Fruit fly (Drosophila melanogaster) whole organism, prepupa: ENCODE measurements around the gene CG42512.
A peak's percentile ranks its signal among the peaks of the same experiment; 100 is the strongest.

Experiments
- Blimp-1 ChIP-seq: fragments of 200-800 bp; sonication (Bioruptor generic); optimal IDR thresholded peaks from 3 replicates; lab custom pipeline; 2017; ENCODE audit warnings: missing biosample characterization, missing genetic modification characterization, mild to moderate bottlenecking, moderate library complexity, missing genetic modification reagents
- CG10631 ChIP-seq: fragments of 200-800 bp; sonication (Bioruptor generic); optimal IDR thresholded peaks from 2 replicates; lab custom pipeline; 2016; ENCODE audit warnings: missing biosample characterization, missing genetic modification characterization
- CG11902 ChIP-seq: fragments of 200-800 bp; sonication (Bioruptor generic); optimal IDR thresholded peaks from 3 replicates; lab custom pipeline; 2016; ENCODE audit warnings: missing biosample characterization, missing genetic modification characterization
- CG15336 ChIP-seq: fragments of 200-800 bp; sonication (Bioruptor generic); IDR thresholded peaks from 2 replicates; pipeline ENCODE4 v1.3.6; 2022; ENCODE audit warnings: missing biosample characterization, missing genetic modification characterization
- CG16779 ChIP-seq: fragments of 200-800 bp; sonication (Bioruptor generic); optimal IDR thresholded peaks from 3 replicates; lab custom pipeline; 2017; ENCODE audit warnings: missing biosample characterization, mild to moderate bottlenecking, missing genetic modification characterization
- CG31627 ChIP-seq: fragments of 200-800 bp; sonication (Bioruptor generic); optimal IDR thresholded peaks from 3 replicates; lab custom pipeline; 2016; ENCODE audit warnings: missing biosample characterization, missing genetic modification characterization
- CG32006 ChIP-seq: fragments of 200-800 bp; sonication (Bioruptor generic); optimal IDR thresholded peaks from 3 replicates; lab custom pipeline; 2017; ENCODE audit warnings: missing biosample characterization, mild to moderate bottlenecking, missing genetic modification characterization
- CG34406 ChIP-seq: fragments of 200-800 bp; sonication (Bioruptor generic); optimal IDR thresholded peaks from 3 replicates; lab custom pipeline; 2016; ENCODE audit warnings: missing biosample characterization, missing genetic modification characterization
- CG4318 ChIP-seq: fragments of 200-800 bp; sonication (Bioruptor generic); optimal IDR thresholded peaks from 3 replicates; lab custom pipeline; 2017; ENCODE audit warnings: missing biosample characterization, mild to moderate bottlenecking, missing genetic modification characterization
- CG6276 ChIP-seq: fragments of 200-800 bp; sonication (Bioruptor generic); optimal IDR thresholded peaks from 2 replicates; lab custom pipeline; 2017; ENCODE audit warnings: missing biosample characterization, mild to moderate bottlenecking, missing genetic modification characterization
- CG6792 ChIP-seq: fragments of 200-800 bp; sonication (Bioruptor generic); optimal IDR thresholded peaks from 3 replicates; lab custom pipeline; 2016; ENCODE audit warnings: missing biosample characterization, missing genetic modification characterization
- CG6854 ChIP-seq: fragments of 200-800 bp; sonication (Bioruptor generic); optimal IDR thresholded peaks from 2 replicates; lab custom pipeline; 2017; ENCODE audit warnings: missing biosample characterization, mild to moderate bottlenecking, missing genetic modification characterization
- CG8319 ChIP-seq: fragments of 200-800 bp; sonication (Bioruptor generic); optimal IDR thresholded peaks from 3 replicates; lab custom pipeline; 2016; ENCODE audit warnings: missing biosample characterization, missing genetic modification characterization
- CG8632 ChIP-seq: fragments of 200-800 bp; sonication (Bioruptor generic); optimal IDR thresholded peaks from 3 replicates; lab custom pipeline; 2016; ENCODE audit warnings: missing biosample characterization, missing genetic modification characterization
- Eip78C ChIP-seq: fragments of 200-800 bp; sonication (Bioruptor generic); peaks from one replicate; lab custom pipeline; 2016; ENCODE audit warnings: missing biosample characterization, missing genetic modification characterization
- Ets96B ChIP-seq: fragments of 200-800 bp; optimal IDR thresholded peaks from 2 replicates; lab custom pipeline; 2019; ENCODE audit warnings: missing biosample characterization, mild to moderate bottlenecking, missing genetic modification characterization, moderate library complexity
- Gug ChIP-seq: fragments of 200-800 bp; sonication (Bioruptor generic); IDR thresholded peaks from 2 replicates; pipeline ENCODE4 v1.3.6; 2022; ENCODE audit warnings: missing biosample characterization, missing genetic modification characterization
- Hr38 ChIP-seq: sonication (Bioruptor generic); optimal IDR thresholded peaks from 2 replicates; lab custom pipeline; 2016; ENCODE audit warnings: missing biosample characterization, missing genetic modification characterization
- Hr39 ChIP-seq: fragments of 200-800 bp; sonication (Bioruptor generic); optimal IDR thresholded peaks from 2 replicates; lab custom pipeline; 2016; ENCODE audit warnings: missing biosample characterization, missing genetic modification characterization
- Hr4 ChIP-seq: fragments of 200-800 bp; sonication (Bioruptor generic); optimal IDR thresholded peaks from 3 replicates; lab custom pipeline; 2016; ENCODE audit warnings: missing biosample characterization, missing genetic modification characterization
- Lpt ChIP-seq: fragments of 200-800 bp; sonication (Bioruptor generic); optimal IDR thresholded peaks from 3 replicates; lab custom pipeline; 2016; ENCODE audit warnings: missing biosample characterization, missing genetic modification characterization
- Met ChIP-seq: fragments of 200-800 bp; sonication (Bioruptor generic); optimal IDR thresholded peaks from 3 replicates; lab custom pipeline; 2016; ENCODE audit warnings: missing biosample characterization, missing genetic modification characterization
- OdsH ChIP-seq: fragments of 200-800 bp; sonication (Bioruptor generic); optimal IDR thresholded peaks from 3 replicates; lab custom pipeline; 2016; ENCODE audit warnings: missing biosample characterization, missing genetic modification characterization
- Smox ChIP-seq: fragments of 200-800 bp; sonication (Bioruptor generic); optimal IDR thresholded peaks from 3 replicates; lab custom pipeline; 2016; ENCODE audit warnings: missing biosample characterization, missing genetic modification characterization
- Sox102F ChIP-seq: fragments of 200-800 bp; sonication (Bioruptor generic); optimal IDR thresholded peaks from 2 replicates; lab custom pipeline; 2016; ENCODE audit warnings: missing biosample characterization, mild to moderate bottlenecking, missing genetic modification characterization
- acj6 ChIP-seq: fragments of 200-800 bp; sonication (Bioruptor generic); optimal IDR thresholded peaks from 3 replicates; lab custom pipeline; 2016; ENCODE audit warnings: missing biosample characterization, missing genetic modification characterization
- cyc ChIP-seq: fragments of 200-800 bp; sonication (Bioruptor generic); optimal IDR thresholded peaks from 3 replicates; lab custom pipeline; 2016; ENCODE audit warnings: missing biosample characterization, missing genetic modification characterization
- dac ChIP-seq: fragments of 200-800 bp; sonication (Bioruptor generic); optimal IDR thresholded peaks from 2 replicates; lab custom pipeline; 2017; ENCODE audit warnings: missing biosample characterization, mild to moderate bottlenecking, missing genetic modification characterization
- eg ChIP-seq: fragments of 200-800 bp; sonication (Bioruptor generic); IDR thresholded peaks from 3 replicates; pipeline ENCODE4 v1.3.6; 2022; ENCODE audit warnings: missing biosample characterization, missing genetic modification characterization
- esn ChIP-seq: fragments of 200-800 bp; sonication (Bioruptor generic); optimal IDR thresholded peaks from 2 replicates; lab custom pipeline; 2016; ENCODE audit warnings: missing biosample characterization, mild to moderate bottlenecking, missing genetic modification characterization, moderate library complexity
- fd59A ChIP-seq: fragments of 200-800 bp; sonication (Bioruptor generic); optimal IDR thresholded peaks from 2 replicates; lab custom pipeline; 2017; ENCODE audit warnings: missing biosample characterization, mild to moderate bottlenecking, missing genetic modification characterization, missing genetic modification reagents
- fd85E ChIP-seq: fragments of 200-800 bp; sonication (Bioruptor generic); optimal IDR thresholded peaks from 3 replicates; lab custom pipeline; 2016; ENCODE audit warnings: missing biosample characterization, missing genetic modification characterization
- fkh ChIP-seq: fragments of 200-800 bp; sonication (Bioruptor generic); optimal IDR thresholded peaks from 3 replicates; lab custom pipeline; 2017; ENCODE audit warnings: missing biosample characterization, mild to moderate bottlenecking, missing genetic modification characterization, moderate library complexity
- lz ChIP-seq: fragments of 200-800 bp; sonication (Bioruptor generic); optimal IDR thresholded peaks from 3 replicates; lab custom pipeline; 2016; ENCODE audit warnings: missing biosample characterization, missing genetic modification characterization
- pdm3 ChIP-seq: fragments of 200-800 bp; sonication (Bioruptor generic); optimal IDR thresholded peaks from 3 replicates; lab custom pipeline; 2016; ENCODE audit warnings: missing biosample characterization, missing genetic modification characterization
- ss ChIP-seq, 2 experiments: fragments of 200-800 bp; sonication (Bioruptor generic); optimal IDR thresholded peaks; 2 replicates in 1 of 2; 3 replicates in 1 of 2; lab custom pipeline; 2017 to 2018; ENCODE audit warnings: mild to moderate bottlenecking in 2 of 2, missing biosample characterization in 2 of 2, missing genetic modification characterization in 2 of 2, moderate library complexity in 1 of 2
- svp ChIP-seq: fragments of 200-800 bp; sonication (Bioruptor generic); peaks from one replicate; lab custom pipeline; 2016; ENCODE audit warnings: missing biosample characterization, missing genetic modification characterization
- topi ChIP-seq: fragments of 200-800 bp; sonication (Bioruptor generic); optimal IDR thresholded peaks from 3 replicates; lab custom pipeline; 2016; ENCODE audit warnings: missing biosample characterization, missing genetic modification characterization

The CG42512 gene

dm6 chrX:16670262-16670661 lies 19.1 kb downstream of the CG42512 start (continued):
- TF ChIP-seq eg (GFP tag; lab: Robert Waterston, UW) (no peak), Gug (GFP tag; lab: Robert Waterston, UW) (no peak), OdsH (GFP tag; lab: Kevin White, UChicago) (peak; percentile 14), CG11902 (GFP tag; lab: Kevin White, UChicago) (no peak), acj6 (GFP tag; lab: Kevin White, UChicago) (no peak), Hr4 (GFP tag; lab: Kevin White, UChicago) (peak; percentile 35), CG6276 (GFP tag; lab: Kevin White, UChicago) (peak; percentile 32), Blimp-1 (no peak), Lpt (GFP tag; lab: Kevin White, UChicago) (no peak), fd59A (GFP tag; lab: Kevin White, UChicago) (no peak)
- TF ChIP-seq, all 60 proteins: peak for 16

DNA sequence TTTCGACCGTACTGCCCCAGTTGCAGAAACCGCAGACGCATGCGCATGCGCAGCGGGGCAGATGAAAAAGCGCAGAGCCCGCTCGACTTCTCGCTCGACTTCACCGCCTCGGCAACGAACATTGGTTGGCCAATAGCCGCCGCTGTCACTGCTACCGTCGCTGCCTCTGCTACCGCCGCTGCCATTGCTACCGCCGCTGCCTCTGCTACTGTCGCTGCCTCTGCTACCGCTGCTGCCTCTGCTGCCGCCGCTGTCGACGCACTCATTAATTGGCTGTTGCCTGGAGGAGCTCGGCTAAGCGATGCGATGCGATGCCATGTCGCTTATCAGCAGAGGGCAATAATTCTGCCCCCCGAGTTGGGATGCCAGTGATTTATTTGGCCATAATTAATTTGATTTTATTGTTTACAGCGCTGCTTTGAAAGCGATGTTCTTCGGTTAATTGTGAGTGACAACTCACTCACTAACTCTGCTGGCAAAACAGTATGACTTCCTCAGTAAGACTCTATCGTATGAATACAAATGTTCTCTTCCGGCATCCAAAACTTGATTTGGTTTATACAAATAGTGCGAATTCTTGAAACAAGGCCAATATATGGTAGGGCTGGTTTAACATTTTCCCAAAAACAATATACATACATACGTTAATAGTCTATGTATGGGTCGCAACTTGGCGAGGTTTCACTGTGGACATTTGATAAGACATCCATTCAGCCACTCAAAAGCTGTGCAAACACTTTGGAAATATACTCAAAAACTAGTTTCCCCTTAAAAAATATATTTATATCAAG lies 19.7 kb downstream of the CG42512 start:
- TF ChIP-seq Blimp-1 (no peak), cyc (GFP tag; lab: Kevin White, UChicago) (no peak), fkh (GFP tag; lab: Kevin White, UChicago) (peak; percentile 1), OdsH (GFP tag; lab: Kevin White, UChicago) (peak; percentile 10), lz (GFP tag; lab: Kevin White, UChicago) (peak; percentile 6), CG32006 (peak; percentile 19), Met (GFP tag; lab: Kevin White, UChicago) (peak; percentile 40), fd85E (GFP tag; lab: Kevin White, UChicago) (no peak), CG15336 (GFP tag; lab: Robert Waterston, UW) (0 out of 2 replicates have a peak, but pooled peaks have one; percentile 17), CG8319 (GFP tag; lab: Kevin White, UChicago) (no peak), topi (GFP tag; lab: Kevin White, UChicago) (peak; percentile 8), ss (GFP tag; optimal IDR thresholded peaks at IDR 0.05; lab: Kevin White, UChicago) (no peak), esn (GFP tag; lab: Kevin White, UChicago) (peak; percentile 3), acj6 (GFP tag; lab: Kevin White, UChicago) (peak; percentile 0), CG31627 (GFP tag; lab: Kevin White, UChicago) (peak; percentile 32), CG4318 (GFP tag; lab: Kevin White, UChicago) (no peak), CG10631 (GFP tag; lab: Kevin White, UChicago) (no peak), pdm3 (GFP tag; lab: Kevin White, UChicago) (peak; percentile 6), svp (GFP tag; lab: Kevin White, UChicago) (peak; percentile 90), Hr39 (GFP tag; lab: Kevin White, UChicago) (peak; percentile 28), Eip78C (peak; percentile 63), Hr4 (GFP tag; lab: Kevin White, UChicago) (peak; percentile 16), Sox102F (GFP tag; lab: Kevin White, UChicago) (peak; percentile 22)

DNA sequence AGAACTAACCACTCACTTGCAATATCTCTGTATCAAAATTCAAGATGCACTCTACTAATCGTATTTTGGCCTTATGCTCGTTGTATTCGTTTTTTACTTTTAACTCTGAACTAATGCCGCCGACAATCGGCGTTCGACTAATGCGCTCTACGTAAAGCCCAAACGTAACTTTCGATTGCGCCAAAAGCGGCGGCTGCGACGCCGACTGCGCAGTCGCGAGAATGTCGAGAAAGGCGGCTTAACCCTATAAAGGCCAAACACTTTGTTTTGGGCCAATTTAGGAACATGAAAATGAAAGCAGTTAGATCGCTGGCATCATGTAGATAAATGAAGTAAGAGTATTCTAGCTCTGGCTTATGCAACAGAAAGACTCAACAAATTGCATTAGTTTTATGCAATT lies 21.7 kb downstream of the CG42512 start:
- no peak for TF ChIP-seq CG8632
- no peak for TF ChIP-seq OdsH (GFP tag; lab: Kevin White, UChicago)
- TF ChIP-seq pdm3 (GFP tag; lab: Kevin White, UChicago), result no peak
- no peak for TF ChIP-seq CG6854
- no peak for TF ChIP-seq svp (GFP tag; lab: Kevin White, UChicago)
- TF ChIP-seq dac (GFP tag; lab: Kevin White, UChicago), result no peak
- TF ChIP-seq CG6792, result no peak
- no peak for TF ChIP-seq Smox
- TF ChIP-seq fd59A (GFP tag; lab: Kevin White, UChicago), result no peak
- no peak for TF ChIP-seq CG34406
- TF ChIP-seq Hr38, result no peak
- TF ChIP-seq Gug (GFP tag; lab: Robert Waterston, UW), result no peak
- no peak for TF ChIP-seq lz (GFP tag; lab: Kevin White, UChicago)
- no peak for TF ChIP-seq CG16779
- TF ChIP-seq Ets96B, result no peak
- no peak for TF ChIP-seq topi (GFP tag; lab: Kevin White, UChicago)
- TF ChIP-seq ss (GFP tag; optimal IDR thresholded peaks at IDR 0.05; lab: Kevin White, UChicago), result no peak
